Worm (Caenorhabditis elegans): ENCODE measurements around the gene str-13.

DNA sequence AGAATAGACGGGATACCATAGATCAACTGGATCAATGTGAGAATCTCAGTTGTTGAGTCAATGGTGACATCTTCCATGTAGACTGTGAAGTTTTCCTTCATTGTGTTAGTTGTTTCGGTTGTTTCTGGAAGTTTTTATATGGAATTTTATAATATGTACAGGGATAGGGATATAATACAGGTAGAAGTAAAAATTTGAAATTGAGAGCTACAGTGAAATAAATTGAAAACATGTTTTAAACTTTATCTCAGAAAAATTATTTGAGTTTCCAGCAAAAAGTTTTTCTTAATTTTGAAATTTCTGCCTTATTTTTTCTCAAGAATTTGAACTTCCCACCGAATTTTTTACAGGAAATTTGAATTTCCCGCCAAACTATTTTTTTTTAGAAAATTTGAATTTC is 15.3 kb upstream of the str-13 start, which contains the start of gene srg-62:
- no peak for TF ChIP-seq mdl-1 (tag; optimal IDR thresholded peaks at IDR 0.05)
- no peak for TF ChIP-seq snpc-4 (tag; optimal IDR thresholded peaks at IDR 0.05)
- no peak for TF ChIP-seq ztf-11 (tag; optimal IDR thresholded peaks at IDR 0.05)
- no peak for TF ChIP-seq lin-15B (tag; optimal IDR thresholded peaks at IDR 0.05)
- no peak for TF ChIP-seq unc-39 (tag; optimal IDR thresholded peaks at IDR 0.05)
- no peak for TF ChIP-seq ceh-16 (tag; optimal IDR thresholded peaks at IDR 0.05)
- TF ChIP-seq nhr-23 (tag; optimal IDR thresholded peaks at IDR 0.05), result no peak
- TF ChIP-seq zag-1 (tag; optimal IDR thresholded peaks at IDR 0.05), result no peak
- no peak for TF ChIP-seq ama-1 (optimal IDR thresholded peaks at IDR 0.05)
- no peak for TF ChIP-seq nhr-11 (tag; optimal IDR thresholded peaks at IDR 0.05)
- no peak for TF ChIP-seq ceh-9 (tag; optimal IDR thresholded peaks at IDR 0.05)
- no peak for TF ChIP-seq nhr-77 (tag; optimal IDR thresholded peaks at IDR 0.05)
- TF ChIP-seq tbx-2 (tag; optimal IDR thresholded peaks at IDR 0.05), result no peak
